Worm (Caenorhabditis elegans) whole organism, late embryonic: ENCODE measurements around the gene Y57G11C.20.

Source experiments
- C08G9.2 ChIP-seq: sonication (generic microtip); optimal IDR thresholded peaks from 2 replicates; lab custom pipeline; 2016; ENCODE audit warnings: mild to moderate bottlenecking, missing genetic modification characterization, moderate library complexity, missing compliant biosample characterization
- C38D4.7 ChIP-seq: fragments of 200-800 bp; sonication (Bioruptor generic); optimal IDR thresholded peaks from 2 replicates; lab custom pipeline; 2018; ENCODE audit warnings: mild to moderate bottlenecking, missing genetic modification characterization, moderate library complexity, missing compliant biosample characterization
- T23F11.4 ChIP-seq: fragments of 200-800 bp; sonication (Bioruptor generic); optimal IDR thresholded peaks from 2 replicates; lab custom pipeline; 2018; ENCODE audit warnings: mild to moderate bottlenecking, missing genetic modification characterization, missing compliant biosample characterization
- Y22D7AL.16 ChIP-seq: sonication (generic microtip); optimal IDR thresholded peaks from 2 replicates; lab custom pipeline; 2016; ENCODE audit warnings: missing genetic modification characterization, missing compliant biosample characterization
- ceh-14 ChIP-seq: sonication (generic microtip); optimal IDR thresholded peaks from 2 replicates; lab custom pipeline; 2016; ENCODE audit warnings: missing genotype, missing genetic modification characterization, missing compliant biosample characterization
- ceh-18 ChIP-seq: sonication (generic microtip); optimal IDR thresholded peaks from 2 replicates; lab custom pipeline; 2016; ENCODE audit warnings: missing genetic modification characterization, missing compliant biosample characterization
- ceh-22 ChIP-seq: sonication (generic microtip); optimal IDR thresholded peaks from 2 replicates; lab custom pipeline; 2017; ENCODE audit warnings: missing biosample characterization, missing genetic modification characterization
- ceh-24 ChIP-seq: sonication (generic microtip); optimal IDR thresholded peaks from 2 replicates; lab custom pipeline; 2016; ENCODE audit warnings: mild to moderate bottlenecking, missing genetic modification characterization, missing compliant biosample characterization
- ceh-30 ChIP-seq: fragments of 150-350 bp; optimal IDR thresholded peaks from 2 replicates; lab custom pipeline; 2014; ENCODE audit warnings: missing biosample characterization, missing genetic modification characterization
- ceh-31 ChIP-seq: sonication (generic microtip); optimal IDR thresholded peaks from 2 replicates; lab custom pipeline; 2016; ENCODE audit warnings: missing genetic modification characterization, missing compliant biosample characterization
- ceh-34 ChIP-seq: sonication (generic microtip); optimal IDR thresholded peaks from 2 replicates; lab custom pipeline; 2016; ENCODE audit warnings: mild to moderate bottlenecking, missing genetic modification characterization, missing compliant biosample characterization
- ceh-45 ChIP-seq: fragments of 200-800 bp; sonication (Bioruptor generic); IDR thresholded peaks from 2 replicates; pipeline ENCODE4 v1.3.6; 2022; ENCODE audit warnings: missing genetic modification reagents, missing genetic modification characterization, missing compliant biosample characterization
- ceh-48 ChIP-seq: sonication (generic microtip); optimal IDR thresholded peaks from 2 replicates; lab custom pipeline; 2016; ENCODE audit warnings: missing genetic modification characterization, inconsistent platforms, missing compliant biosample characterization
- ceh-6 ChIP-seq: fragments of 200-800 bp; sonication (Bioruptor generic); optimal IDR thresholded peaks from 2 replicates; lab custom pipeline; 2018; ENCODE audit warnings: mild to moderate bottlenecking, missing genetic modification characterization, missing compliant biosample characterization
- che-1 ChIP-seq: sonication (generic microtip); optimal IDR thresholded peaks from 2 replicates; lab custom pipeline; 2016; ENCODE audit warnings: mild to moderate bottlenecking, missing genetic modification characterization, missing compliant biosample characterization
- dve-1 ChIP-seq: sonication (generic microtip); optimal IDR thresholded peaks from 2 replicates; lab custom pipeline; 2017; ENCODE audit warnings: antibody characterized with exemption, mild to moderate bottlenecking, missing genetic modification characterization, missing compliant biosample characterization
- elt-2 ChIP-seq: sonication (generic microtip); optimal IDR thresholded peaks from 2 replicates; lab custom pipeline; 2016; ENCODE audit warnings: missing genetic modification reagents, missing genetic modification characterization, missing compliant biosample characterization
- elt-4 ChIP-seq: sonication (generic microtip); optimal IDR thresholded peaks from 2 replicates; lab custom pipeline; 2016; ENCODE audit warnings: missing genetic modification characterization, missing compliant biosample characterization
- ets-4 ChIP-seq: sonication (generic microtip); optimal IDR thresholded peaks from 2 replicates; lab custom pipeline; 2016; ENCODE audit warnings: missing genetic modification characterization, missing compliant biosample characterization
- fax-1 ChIP-seq: sonication (generic microtip); optimal IDR thresholded peaks from 2 replicates; lab custom pipeline; 2016; ENCODE audit warnings: missing genotype, missing genetic modification characterization, missing compliant biosample characterization
- fkh-6 ChIP-seq: sonication (generic microtip); optimal IDR thresholded peaks from 2 replicates; lab custom pipeline; 2016; ENCODE audit warnings: missing genetic modification characterization, missing compliant biosample characterization
- gmeb-2 ChIP-seq: sonication (generic microtip); optimal IDR thresholded peaks from 2 replicates; lab custom pipeline; 2016; ENCODE audit warnings: missing genetic modification characterization, inconsistent platforms, missing compliant biosample characterization
- hlh-13 ChIP-seq: fragments of 200-800 bp; sonication (Bioruptor generic); optimal IDR thresholded peaks from 2 replicates; lab custom pipeline; 2018; ENCODE audit warnings: mild to moderate bottlenecking, missing genetic modification characterization, missing compliant biosample characterization
- hlh-15 ChIP-seq: sonication (generic microtip); optimal IDR thresholded peaks from 2 replicates; lab custom pipeline; 2016; ENCODE audit warnings: missing genetic modification characterization, missing compliant biosample characterization
- hlh-6 ChIP-seq: sonication (generic microtip); optimal IDR thresholded peaks from 2 replicates; lab custom pipeline; 2016; ENCODE audit warnings: missing genotype, missing genetic modification characterization, missing compliant biosample characterization
- hlh-8 ChIP-seq: sonication (generic microtip); optimal IDR thresholded peaks from 2 replicates; lab custom pipeline; 2016; ENCODE audit warnings: missing genotype, missing genetic modification characterization, missing compliant biosample characterization
- lim-6 ChIP-seq: sonication (generic microtip); optimal IDR thresholded peaks from 2 replicates; lab custom pipeline; 2016; ENCODE audit warnings: missing genetic modification characterization, missing compliant biosample characterization
- lin-11 ChIP-seq: fragments of 200-800 bp; sonication (Bioruptor generic); optimal IDR thresholded peaks from 2 replicates; lab custom pipeline; 2018; ENCODE audit warnings: mild to moderate bottlenecking, missing genetic modification characterization, missing compliant biosample characterization
- madf-2 ChIP-seq: sonication (generic microtip); optimal IDR thresholded peaks from 2 replicates; lab custom pipeline; 2017; ENCODE audit warnings: missing genetic modification characterization, missing compliant biosample characterization
- nfya-1 ChIP-seq: sonication (generic microtip); optimal IDR thresholded peaks from 2 replicates; lab custom pipeline; 2017; ENCODE audit warnings: missing genetic modification characterization, mild to moderate bottlenecking, missing compliant biosample characterization, antibody characterized with exemption, moderate library complexity
- nhr-11 ChIP-seq: fragments of 150-350 bp; optimal IDR thresholded peaks from 2 replicates; lab custom pipeline; 2014; ENCODE audit warnings: missing biosample characterization, missing genetic modification characterization
- nhr-232 ChIP-seq: sonication (generic microtip); optimal IDR thresholded peaks from 2 replicates; lab custom pipeline; 2016; ENCODE audit warnings: missing genetic modification characterization, missing compliant biosample characterization
- npax-4 ChIP-seq: sonication (generic microtip); optimal IDR thresholded peaks from 2 replicates; lab custom pipeline; 2016; ENCODE audit warnings: missing genetic modification characterization, missing compliant biosample characterization
- odd-2 ChIP-seq: sonication (generic microtip); optimal IDR thresholded peaks from 2 replicates; lab custom pipeline; 2017; ENCODE audit warnings: antibody characterized with exemption, mild to moderate bottlenecking, missing genetic modification characterization, missing compliant biosample characterization
- pag-3 ChIP-seq: sonication (generic microtip); optimal IDR thresholded peaks from 2 replicates; lab custom pipeline; 2016; ENCODE audit warnings: missing compliant biosample characterization, missing genetic modification characterization, borderline replicate concordance
- pat-9 ChIP-seq: fragments of 200-800 bp; sonication (Bioruptor generic); optimal IDR thresholded peaks from 2 replicates; lab custom pipeline; 2018; ENCODE audit warnings: mild to moderate bottlenecking, missing genetic modification characterization, moderate library complexity, missing compliant biosample characterization
- pax-1 ChIP-seq: fragments of 150-350 bp; optimal IDR thresholded peaks from 2 replicates; lab custom pipeline; 2014; ENCODE audit warnings: missing biosample characterization, missing genetic modification characterization
- ref-2 ChIP-seq: sonication (generic microtip); optimal IDR thresholded peaks from 2 replicates; lab custom pipeline; 2016; ENCODE audit warnings: missing genetic modification characterization, missing compliant biosample characterization
- rnt-1 ChIP-seq: sonication (generic microtip); optimal IDR thresholded peaks from 2 replicates; lab custom pipeline; 2016; ENCODE audit warnings: missing genetic modification characterization, missing compliant biosample characterization
- sdc-2 ChIP-seq: sonication (generic microtip); optimal IDR thresholded peaks from 2 replicates; lab custom pipeline; 2016; ENCODE audit warnings: missing genotype, missing genetic modification characterization, missing compliant biosample characterization
- sox-4 ChIP-seq: sonication (generic microtip); optimal IDR thresholded peaks from 2 replicates; lab custom pipeline; 2017; ENCODE audit warnings: mild to moderate bottlenecking, missing genetic modification characterization, inconsistent platforms, missing compliant biosample characterization
- syd-9 ChIP-seq: sonication (generic microtip); optimal IDR thresholded peaks from 2 replicates; lab custom pipeline; 2016; ENCODE audit warnings: mild to moderate bottlenecking, missing genetic modification characterization, moderate library complexity, missing compliant biosample characterization
- tbx-7 ChIP-seq: sonication (generic microtip); optimal IDR thresholded peaks from 2 replicates; lab custom pipeline; 2016; ENCODE audit warnings: missing genotype, missing genetic modification characterization, missing compliant biosample characterization
- unc-3 ChIP-seq, 2 experiments: fragments of 200-800 bp in 1 of 2; sonication (Bioruptor generic) in 1 of 2; sonication (generic microtip) in 1 of 2; conservative IDR thresholded peaks in 1 of 2; optimal IDR thresholded peaks in 1 of 2; 2 replicates each; pipeline versions ENCODE4 v1.3.6 to Lab custom; 2016 to 2022; ENCODE audit warnings: missing compliant biosample characterization in 2 of 2, missing genetic modification characterization in 2 of 2, missing genetic modification reagents in 1 of 2
- unc-42 ChIP-seq: sonication (generic microtip); optimal IDR thresholded peaks from 2 replicates; lab custom pipeline; 2016; ENCODE audit warnings: missing genotype, missing genetic modification characterization, missing compliant biosample characterization
- unc-55 ChIP-seq: sonication (generic microtip); optimal IDR thresholded peaks from 2 replicates; lab custom pipeline; 2017; ENCODE audit warnings: missing biosample characterization, missing genetic modification reagents, missing genetic modification characterization
- unc-86 ChIP-seq: sonication (generic microtip); optimal IDR thresholded peaks from 2 replicates; lab custom pipeline; 2016; ENCODE audit warnings: missing genetic modification characterization, missing compliant biosample characterization
- zip-5 ChIP-seq: sonication (generic microtip); optimal IDR thresholded peaks from 2 replicates; lab custom pipeline; 2016; ENCODE audit warnings: missing genetic modification characterization, missing compliant biosample characterization
- ztf-16 ChIP-seq: sonication (generic microtip); optimal IDR thresholded peaks from 2 replicates; lab custom pipeline; 2017; ENCODE audit warnings: missing genetic modification characterization, missing compliant biosample characterization

The Y57G11C.20 gene

ce11 chrIV:14872320-14872719 lies 29.2 kb downstream of the Y57G11C.20 start (continued):
- TF ChIP-seq tbx-7 (tag; lab: Kevin White, UChicago) (peak; percentile 15), npax-4 (no peak), unc-3 (GFP tag; conservative IDR thresholded peaks at IDR 0.05; lab: Robert Waterston, UW) (no peak), unc-3 (tag; optimal IDR thresholded peaks at IDR 0.05; lab: Kevin White, UChicago) (no peak), C38D4.7 (GFP tag; lab: Kevin White, UChicago) (no peak), ceh-48 (tag; lab: Kevin White, UChicago) (no peak), hlh-6 (tag; lab: Kevin White, UChicago) (peak; percentile 49), syd-9 (tag; lab: Kevin White, UChicago) (no peak), sox-4 (tag; lab: Kevin White, UChicago) (no peak), madf-2 (tag; lab: Kevin White, UChicago) (no peak), sdc-2 (tag; lab: Kevin White, UChicago) (no peak), che-1 (tag; lab: Kevin White, UChicago) (no peak), nhr-232 (tag; lab: Kevin White, UChicago) (peak; percentile 1), nfya-1 (tag; lab: Kevin White, UChicago) (peak; percentile 73), ceh-22 (tag; lab: Kevin White, UChicago) (no peak)

DNA sequence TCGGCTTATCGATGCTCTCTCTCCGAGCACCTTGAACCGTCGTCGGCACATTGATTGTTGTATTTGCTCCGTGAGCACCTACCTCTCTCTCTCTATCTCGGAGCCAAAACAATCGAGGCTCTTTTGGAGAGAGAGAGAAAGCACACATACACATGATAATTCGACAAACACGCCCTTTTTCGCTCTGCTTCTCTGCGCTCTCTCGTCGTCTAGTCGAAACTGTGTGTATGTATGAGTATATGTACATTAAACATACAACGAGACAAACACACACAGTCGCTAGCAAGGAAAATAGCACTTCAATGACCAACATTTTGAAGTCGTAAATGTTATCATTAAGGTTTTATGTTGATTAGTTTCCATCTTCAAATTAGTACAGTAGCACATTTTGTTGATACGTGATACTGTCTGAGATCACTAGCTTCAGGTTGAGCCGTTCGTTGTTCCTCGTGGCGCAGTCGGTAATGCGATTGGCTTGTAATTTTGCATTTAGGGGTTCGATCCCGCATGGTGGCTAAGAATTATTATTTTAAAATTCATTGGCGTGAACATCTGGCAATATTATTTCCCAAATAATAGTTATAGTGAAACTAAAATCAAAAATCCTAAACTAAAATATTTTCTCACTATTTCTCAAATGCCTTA lies 31.9 kb downstream of the Y57G11C.20 start:
- TF ChIP-seq gmeb-2 (tag; lab: Kevin White, UChicago), result no peak
- no peak for TF ChIP-seq nhr-11 (tag; lab: Kevin White, UChicago)
- TF ChIP-seq ceh-45 (GFP tag; lab: Robert Waterston, UW), result no peak
- TF ChIP-seq elt-4 (tag; lab: Kevin White, UChicago), result no peak
- no peak for TF ChIP-seq hlh-13 (GFP tag; lab: Kevin White, UChicago)
- TF ChIP-seq ceh-14 (tag; lab: Kevin White, UChicago), result no peak
- TF ChIP-seq pax-1, result peak; percentile 25
- no peak for TF ChIP-seq Y22D7AL.16
- TF ChIP-seq nhr-232 (tag; lab: Kevin White, UChicago), result no peak
- TF ChIP-seq dve-1 (tag; lab: Kevin White, UChicago), result peak; percentile 34
- peak; percentile 58 for TF ChIP-seq elt-2 (tag; lab: Kevin White, UChicago)
- TF ChIP-seq sdc-2 (tag; lab: Kevin White, UChicago), result no peak
- TF ChIP-seq ceh-34, result no peak
- peak; percentile 32 for TF ChIP-seq ets-4 (tag; lab: Kevin White, UChicago)
- TF ChIP-seq unc-42, result peak; percentile 9
- peak; percentile 1 for TF ChIP-seq ceh-18 (tag; lab: Kevin White, UChicago)
- no peak for TF ChIP-seq hlh-8 (tag; lab: Kevin White, UChicago)
- TF ChIP-seq npax-4, result no peak
- TF ChIP-seq hlh-15 (tag; lab: Kevin White, UChicago), result no peak
- TF ChIP-seq che-1 (tag; lab: Kevin White, UChicago), result no peak
- no peak for TF ChIP-seq ceh-24 (tag; lab: Kevin White, UChicago)
- no peak for TF ChIP-seq unc-55
- no peak for TF ChIP-seq ref-2
- TF ChIP-seq pag-3, result no peak
- no peak for TF ChIP-seq unc-86 (tag; lab: Kevin White, UChicago)
- TF ChIP-seq sox-4 (tag; lab: Kevin White, UChicago), result peak; percentile 24
- TF ChIP-seq ztf-16, result no peak
- peak; percentile 44 for TF ChIP-seq T23F11.4
- no peak for TF ChIP-seq C08G9.2
- TF ChIP-seq pat-9 (tag; lab: Kevin White, UChicago), result no peak
- no peak for TF ChIP-seq unc-3 (GFP tag; conservative IDR thresholded peaks at IDR 0.05; lab: Robert Waterston, UW)
- no peak for TF ChIP-seq unc-3 (tag; optimal IDR thresholded peaks at IDR 0.05; lab: Kevin White, UChicago)
- TF ChIP-seq nfya-1 (tag; lab: Kevin White, UChicago), result peak; percentile 55
- no peak for TF ChIP-seq lim-6 (tag; lab: Kevin White, UChicago)
- TF ChIP-seq hlh-6 (tag; lab: Kevin White, UChicago), result no peak
- TF ChIP-seq zip-5 (tag; lab: Kevin White, UChicago), result no peak
- TF ChIP-seq lin-11 (tag; lab: Kevin White, UChicago), result no peak
- no peak for TF ChIP-seq rnt-1
- TF ChIP-seq odd-2 (tag; lab: Kevin White, UChicago), result no peak
- peak; percentile 21 for TF ChIP-seq ceh-31 (tag; lab: Kevin White, UChicago)
- no peak for TF ChIP-seq fax-1
- no peak for TF ChIP-seq fkh-6 (tag; lab: Kevin White, UChicago)
- TF ChIP-seq ceh-30 (tag; lab: Kevin White, UChicago), result no peak
- no peak for TF ChIP-seq ceh-6 (GFP tag; lab: Kevin White, UChicago)
